Worm (Caenorhabditis elegans) whole organism, late embryonic: Measurements from ENCODE around the gene fbxa-182.

Experiments
- F13H6.1 ChIP-seq: sonication (generic microtip); optimal IDR thresholded peaks from 2 replicates; lab custom pipeline; 2016; ENCODE audit warnings: missing genetic modification characterization, missing compliant biosample characterization
- Y22D7AL.16 ChIP-seq: sonication (generic microtip); optimal IDR thresholded peaks from 2 replicates; lab custom pipeline; 2016; ENCODE audit warnings: missing genetic modification characterization, missing compliant biosample characterization
- ceh-18 ChIP-seq: sonication (generic microtip); optimal IDR thresholded peaks from 2 replicates; lab custom pipeline; 2016; ENCODE audit warnings: missing genetic modification characterization, missing compliant biosample characterization
- ceh-2 ChIP-seq: sonication (generic microtip); optimal IDR thresholded peaks from 2 replicates; lab custom pipeline; 2016; ENCODE audit warnings: missing genotype, missing genetic modification characterization, missing compliant biosample characterization
- ceh-24 ChIP-seq: sonication (generic microtip); optimal IDR thresholded peaks from 2 replicates; lab custom pipeline; 2016; ENCODE audit warnings: mild to moderate bottlenecking, missing genetic modification characterization, missing compliant biosample characterization
- ceh-30 ChIP-seq: fragments of 150-350 bp; optimal IDR thresholded peaks from 2 replicates; lab custom pipeline; 2014; ENCODE audit warnings: missing biosample characterization, missing genetic modification characterization
- ceh-31 ChIP-seq: sonication (generic microtip); optimal IDR thresholded peaks from 2 replicates; lab custom pipeline; 2016; ENCODE audit warnings: missing genetic modification characterization, missing compliant biosample characterization
- ceh-34 ChIP-seq: sonication (generic microtip); optimal IDR thresholded peaks from 2 replicates; lab custom pipeline; 2016; ENCODE audit warnings: mild to moderate bottlenecking, missing genetic modification characterization, missing compliant biosample characterization
- ceh-45 ChIP-seq: fragments of 200-800 bp; sonication (Bioruptor generic); IDR thresholded peaks from 2 replicates; pipeline ENCODE4 v1.3.6; 2022; ENCODE audit warnings: missing genetic modification reagents, missing genetic modification characterization, missing compliant biosample characterization
- ceh-48 ChIP-seq: sonication (generic microtip); optimal IDR thresholded peaks from 2 replicates; lab custom pipeline; 2016; ENCODE audit warnings: missing genetic modification characterization, inconsistent platforms, missing compliant biosample characterization
- ceh-6 ChIP-seq: fragments of 200-800 bp; sonication (Bioruptor generic); optimal IDR thresholded peaks from 2 replicates; lab custom pipeline; 2018; ENCODE audit warnings: mild to moderate bottlenecking, missing genetic modification characterization, missing compliant biosample characterization
- ets-4 ChIP-seq: sonication (generic microtip); optimal IDR thresholded peaks from 2 replicates; lab custom pipeline; 2016; ENCODE audit warnings: missing genetic modification characterization, missing compliant biosample characterization
- fax-1 ChIP-seq: sonication (generic microtip); optimal IDR thresholded peaks from 2 replicates; lab custom pipeline; 2016; ENCODE audit warnings: missing genotype, missing genetic modification characterization, missing compliant biosample characterization
- fkh-10 ChIP-seq: fragments of 150-350 bp; optimal IDR thresholded peaks from 2 replicates; lab custom pipeline; 2014; ENCODE audit warnings: missing biosample characterization, missing genetic modification reagents, missing genetic modification characterization
- fkh-6 ChIP-seq: sonication (generic microtip); optimal IDR thresholded peaks from 2 replicates; lab custom pipeline; 2016; ENCODE audit warnings: missing genetic modification characterization, missing compliant biosample characterization
- hlh-13 ChIP-seq: fragments of 200-800 bp; sonication (Bioruptor generic); optimal IDR thresholded peaks from 2 replicates; lab custom pipeline; 2018; ENCODE audit warnings: mild to moderate bottlenecking, missing genetic modification characterization, missing compliant biosample characterization
- hlh-30 ChIP-seq: sonication (generic microtip); optimal IDR thresholded peaks from 2 replicates; lab custom pipeline; 2017; ENCODE audit warnings: antibody characterized with exemption, missing genetic modification characterization, missing compliant biosample characterization; ENCODE audit not compliant: insufficient read depth
- lim-6 ChIP-seq: sonication (generic microtip); optimal IDR thresholded peaks from 2 replicates; lab custom pipeline; 2016; ENCODE audit warnings: missing genetic modification characterization, missing compliant biosample characterization
- lin-11 ChIP-seq: fragments of 200-800 bp; sonication (Bioruptor generic); optimal IDR thresholded peaks from 2 replicates; lab custom pipeline; 2018; ENCODE audit warnings: mild to moderate bottlenecking, missing genetic modification characterization, missing compliant biosample characterization
- madf-2 ChIP-seq: sonication (generic microtip); optimal IDR thresholded peaks from 2 replicates; lab custom pipeline; 2017; ENCODE audit warnings: missing genetic modification characterization, missing compliant biosample characterization
- npax-4 ChIP-seq: sonication (generic microtip); optimal IDR thresholded peaks from 2 replicates; lab custom pipeline; 2016; ENCODE audit warnings: missing genetic modification characterization, missing compliant biosample characterization
- odd-2 ChIP-seq: sonication (generic microtip); optimal IDR thresholded peaks from 2 replicates; lab custom pipeline; 2017; ENCODE audit warnings: antibody characterized with exemption, mild to moderate bottlenecking, missing genetic modification characterization, missing compliant biosample characterization
- pax-1 ChIP-seq: fragments of 150-350 bp; optimal IDR thresholded peaks from 2 replicates; lab custom pipeline; 2014; ENCODE audit warnings: missing biosample characterization, missing genetic modification characterization
- pha-2 ChIP-seq: sonication (generic microtip); optimal IDR thresholded peaks from 2 replicates; lab custom pipeline; 2017; ENCODE audit warnings: mild to moderate bottlenecking, missing genetic modification characterization, missing compliant biosample characterization
- pqm-1 ChIP-seq: sonication (generic microtip); optimal IDR thresholded peaks from 2 replicates; lab custom pipeline; 2016; ENCODE audit warnings: missing genetic modification characterization, missing compliant biosample characterization
- pros-1 ChIP-seq: fragments of 150-350 bp; optimal IDR thresholded peaks from 2 replicates; lab custom pipeline; 2014; ENCODE audit warnings: missing biosample characterization, missing genetic modification reagents, missing genetic modification characterization
- sox-2 ChIP-seq: fragments of 200-800 bp; sonication (Bioruptor generic); IDR thresholded peaks from 2 replicates; pipeline ENCODE4 v1.3.6; 2022; ENCODE audit warnings: missing genetic modification reagents, missing genetic modification characterization, missing compliant biosample characterization
- syd-9 ChIP-seq: sonication (generic microtip); optimal IDR thresholded peaks from 2 replicates; lab custom pipeline; 2016; ENCODE audit warnings: mild to moderate bottlenecking, missing genetic modification characterization, moderate library complexity, missing compliant biosample characterization
- tbx-2 ChIP-seq: sonication (generic microtip); optimal IDR thresholded peaks from 2 replicates; lab custom pipeline; 2016; ENCODE audit warnings: missing genetic modification characterization, missing compliant biosample characterization
- unc-86 ChIP-seq: sonication (generic microtip); optimal IDR thresholded peaks from 2 replicates; lab custom pipeline; 2016; ENCODE audit warnings: missing genetic modification characterization, missing compliant biosample characterization
- ztf-16 ChIP-seq: sonication (generic microtip); optimal IDR thresholded peaks from 2 replicates; lab custom pipeline; 2017; ENCODE audit warnings: missing genetic modification characterization, missing compliant biosample characterization

fbxa-182 gene

ce11 chrII:2412649-2413048 lies at the start of gene fbxa-182:
Gene fbxa-182 (minus strand): TSS chrII:2412749.
- TF ChIP-seq pros-1 (tag; lab: Kevin White, UChicago) = no peak
- TF ChIP-seq fax-1 (tag; lab: Kevin White, UChicago) = no peak
- TF ChIP-seq pax-1 (tag; lab: Kevin White, UChicago) = no peak
- TF ChIP-seq Y22D7AL.16 = no peak
- no peak for TF ChIP-seq fkh-10 (GFP tag; lab: Kevin White, UChicago)
- TF ChIP-seq ceh-24 = no peak
- TF ChIP-seq hlh-13 (GFP tag; lab: Kevin White, UChicago) = no peak
- TF ChIP-seq, all 69 proteins: peak for 0

ce11 chrII:2458881-2459280 lies 46.3 kb upstream of the fbxa-182 start, which contains the start of gene pqn-42:
Gene pqn-42 (minus strand): TSS chrII:2458981.
- no peak for TF ChIP-seq Y22D7AL.16
- TF ChIP-seq tbx-2 (tag; lab: Kevin White, UChicago) = no peak
- TF ChIP-seq ztf-16 (tag; lab: Kevin White, UChicago) = no peak
- TF ChIP-seq ceh-24 = no peak
- TF ChIP-seq pqm-1 (tag; lab: Kevin White, UChicago) = no peak
- TF ChIP-seq pax-1 (tag; lab: Kevin White, UChicago) = no peak
- TF ChIP-seq F13H6.1 (tag; lab: Kevin White, UChicago) = no peak
- TF ChIP-seq fkh-6 (tag; lab: Kevin White, UChicago) = no peak
- no peak for TF ChIP-seq ets-4 (tag; lab: Kevin White, UChicago)
- no peak for TF ChIP-seq lim-6 (tag; lab: Kevin White, UChicago)
- TF ChIP-seq odd-2 (tag; lab: Kevin White, UChicago) = no peak
- no peak for TF ChIP-seq hlh-30 (tag; lab: Kevin White, UChicago)
- TF ChIP-seq ceh-30 (tag; lab: Kevin White, UChicago) = no peak
- TF ChIP-seq npax-4 (tag; lab: Kevin White, UChicago) = no peak
- TF ChIP-seq ceh-45 (GFP tag; lab: Robert Waterston, UW) = no peak
- TF ChIP-seq lin-11 (tag; lab: Kevin White, UChicago) = no peak
- TF ChIP-seq unc-86 (tag; lab: Kevin White, UChicago) = no peak
- TF ChIP-seq ceh-48 (tag; lab: Kevin White, UChicago) = no peak
- TF ChIP-seq ceh-31 = no peak

- TF ChIP-seq lin-11 (tag; lab: Kevin White, UChicago) = no peak
These were observed 44.4 kb upstream of the fbxa-182 start for ce11 chrII:2456973-2457372.

- TF ChIP-seq pros-1 (tag; lab: Kevin White, UChicago) (no peak), pha-2 (tag; lab: Kevin White, UChicago) (no peak), lin-11 (tag; lab: Kevin White, UChicago) (no peak), fkh-10 (GFP tag; lab: Kevin White, UChicago) (no peak), ets-4 (tag; lab: Kevin White, UChicago) (no peak)
These were observed 43.5 kb upstream of the fbxa-182 start for ce11 chrII:2455931-2456576.

ce11 chrII:2454822-2455221 lies 42.3 kb upstream of the fbxa-182 start:
- peak; percentile 67 for TF ChIP-seq tbx-2 (tag; lab: Kevin White, UChicago)
- TF ChIP-seq lin-11 (tag; lab: Kevin White, UChicago) = no peak
- no peak for TF ChIP-seq ceh-6 (GFP tag; lab: Kevin White, UChicago)
- TF ChIP-seq madf-2 = no peak
- TF ChIP-seq sox-2 = no peak
- peak; percentile 45 for TF ChIP-seq ceh-18
- peak; percentile 75 for TF ChIP-seq pha-2 (tag; lab: Kevin White, UChicago)
- TF ChIP-seq ceh-30 (tag; lab: Kevin White, UChicago) = no peak
- TF ChIP-seq ets-4 (tag; lab: Kevin White, UChicago) = peak; percentile 40
- TF ChIP-seq ceh-34 = peak; percentile 62
- no peak for TF ChIP-seq syd-9 (tag; lab: Kevin White, UChicago)
- peak; percentile 53 for TF ChIP-seq ceh-2
- TF ChIP-seq pax-1 (tag; lab: Kevin White, UChicago) = peak; percentile 71
